Worm (Caenorhabditis elegans): ENCODE data around the gene nhx-9.

The nhx-9 gene

DNA sequence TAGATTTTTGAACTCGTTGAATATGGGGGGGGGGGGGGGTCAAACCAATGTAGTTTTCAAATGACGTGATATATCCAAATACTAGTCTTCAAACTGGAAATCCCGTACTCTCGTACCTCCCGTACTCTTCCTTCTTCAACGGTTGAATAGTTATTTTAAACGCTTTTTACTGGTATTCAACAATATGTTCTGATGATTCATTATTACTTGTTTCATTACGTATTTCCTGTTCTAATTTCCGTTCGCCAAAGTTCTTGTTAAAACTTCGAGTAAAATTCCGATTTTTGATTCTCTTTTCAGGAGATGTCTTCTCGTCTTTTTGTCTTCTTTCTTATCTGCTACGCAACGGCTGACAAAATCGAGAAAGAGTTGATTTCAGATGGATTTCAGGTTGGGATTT lies at the start of gene nhx-9:
TSS of gene nhx-9 (plus strand) at position 301 of the 400 bp plus-strand sequence.
- TF ChIP-seq pax-1 (tag; optimal IDR thresholded peaks at IDR 0.05) (no peak), dve-1 (tag; optimal IDR thresholded peaks at IDR 0.05) (no peak), ceh-45 (GFP tag; IDR thresholded peaks at IDR 0.05) (no peak), ref-2 (tag; optimal IDR thresholded peaks at IDR 0.05) (no peak)

DNA sequence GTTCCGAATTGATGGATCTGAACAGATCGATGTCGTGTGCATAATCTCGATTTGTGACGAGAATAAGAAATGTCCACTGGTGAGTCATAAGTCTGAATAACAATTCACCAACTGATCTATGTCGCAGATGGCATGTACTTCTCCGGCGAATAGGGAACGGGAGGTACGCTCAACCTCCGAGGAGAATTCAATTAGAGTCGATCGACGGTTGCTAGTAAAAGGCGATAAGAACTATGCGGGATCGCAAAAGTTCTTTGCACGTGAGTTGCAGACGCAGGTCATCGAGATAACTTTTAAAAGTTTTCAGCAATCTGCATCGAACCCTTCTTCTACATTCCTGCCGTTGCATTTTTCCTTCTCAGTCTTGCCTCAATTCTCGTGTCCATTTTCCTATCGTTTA lies 48.1 kb upstream of the nhx-9 start:
- no peak for TF ChIP-seq ceh-31 (tag; optimal IDR thresholded peaks at IDR 0.05)
- no peak for TF ChIP-seq nhr-232 (tag; optimal IDR thresholded peaks at IDR 0.05)
- TF ChIP-seq sdc-2 (tag; optimal IDR thresholded peaks at IDR 0.05): no peak
- no peak for TF ChIP-seq unc-55 (GFP tag; optimal IDR thresholded peaks at IDR 0.05)
- no peak for TF ChIP-seq ama-1 (optimal IDR thresholded peaks at IDR 0.05)
- no peak for TF ChIP-seq K09A11.1 (tag; optimal IDR thresholded peaks at IDR 0.05; ENCODE audit: insufficient read depth)
- no peak for TF ChIP-seq tbx-2 (tag; optimal IDR thresholded peaks at IDR 0.05)
- TF ChIP-seq dmd-4 (tag; optimal IDR thresholded peaks at IDR 0.05; ENCODE audit: borderline replicate concordance): no peak

- TF ChIP-seq odd-2 (tag; optimal IDR thresholded peaks at IDR 0.05) (no peak), ceh-19 (GFP tag; optimal IDR thresholded peaks at IDR 0.05) (no peak), C08G9.2 (tag; optimal IDR thresholded peaks at IDR 0.05) (no peak), pha-4 (tag; optimal IDR thresholded peaks at IDR 0.05) (no peak), pqm-1 (tag; optimal IDR thresholded peaks at IDR 0.05) (no peak), unc-3 (GFP tag; conservative IDR thresholded peaks at IDR 0.05) (no peak), unc-3 (tag; optimal IDR thresholded peaks at IDR 0.05) (no peak), fax-1 (tag; optimal IDR thresholded peaks at IDR 0.05) (no peak)
Observed at ce11 chrIV:11883478-11883877, 47.2 kb upstream of the nhx-9 start.

DNA sequence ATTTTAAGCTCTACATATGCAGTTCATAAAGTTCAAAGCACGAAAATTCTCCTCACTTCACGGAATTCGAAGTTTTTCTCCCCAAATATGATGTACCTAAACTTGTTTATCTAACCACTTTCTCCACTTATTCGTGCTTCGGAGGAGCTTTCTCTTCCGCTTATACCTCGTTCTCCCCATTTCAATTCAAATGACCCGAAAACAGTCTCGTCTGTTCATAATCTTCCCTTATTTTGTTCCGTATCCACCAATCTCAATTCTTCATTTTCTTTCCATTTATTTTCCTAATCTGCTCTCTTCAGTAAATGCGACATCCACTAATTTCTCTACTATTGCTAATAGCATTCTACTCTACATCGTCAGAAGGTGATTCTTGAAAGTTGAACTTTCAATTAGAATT lies 45.4 kb upstream of the nhx-9 start, which contains the start of gene let-653:
TSS of gene let-653 (plus strand) at position 301 of the 400 bp plus-strand sequence.
- TF ChIP-seq ceh-22 (tag; optimal IDR thresholded peaks at IDR 0.05): no peak
- no peak for TF ChIP-seq ceh-14 (tag; optimal IDR thresholded peaks at IDR 0.05)

DNA sequence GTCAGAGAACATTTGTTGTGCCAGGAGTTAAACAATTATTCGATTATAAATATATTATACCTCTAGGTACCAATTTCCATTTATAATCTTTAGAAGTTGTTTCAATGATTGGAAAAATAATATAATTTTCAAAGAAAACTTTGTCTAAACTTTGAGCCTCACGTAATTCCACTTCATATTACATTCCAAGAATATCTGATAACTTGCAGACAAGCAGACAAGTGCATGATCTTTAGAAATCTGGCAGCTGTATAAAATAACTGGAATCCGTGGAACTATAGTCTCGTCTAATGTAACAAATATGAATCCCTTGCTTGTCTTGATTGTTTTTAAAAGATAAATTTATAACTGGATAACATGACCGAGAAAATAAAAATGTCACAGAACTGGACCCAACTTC lies 38.1 kb upstream of the nhx-9 start:
- TF ChIP-seq unc-3 (GFP tag; conservative IDR thresholded peaks at IDR 0.05) (no peak), unc-3 (tag; optimal IDR thresholded peaks at IDR 0.05) (no peak), fkh-6 (tag; optimal IDR thresholded peaks at IDR 0.05) (no peak), hlh-13 (GFP tag; optimal IDR thresholded peaks at IDR 0.05) (no peak), hlh-6 (tag; optimal IDR thresholded peaks at IDR 0.05) (no peak), lim-6 (tag; optimal IDR thresholded peaks at IDR 0.05) (no peak), mec-3 (tag; optimal IDR thresholded peaks at IDR 0.05; ENCODE audit: borderline replicate concordance) (no peak)

ce11 chrIV:11893336-11893735 lies 37.3 kb upstream of the nhx-9 start:
- TF ChIP-seq ceh-22 (tag; optimal IDR thresholded peaks at IDR 0.05) (no peak), ceh-9 (tag; optimal IDR thresholded peaks at IDR 0.05) (no peak), elt-2 (tag; optimal IDR thresholded peaks at IDR 0.05) (no peak), nhr-11 (tag; optimal IDR thresholded peaks at IDR 0.05) (no peak), C38D4.7 (GFP tag; optimal IDR thresholded peaks at IDR 0.05) (no peak), fax-1 (tag; optimal IDR thresholded peaks at IDR 0.05) (no peak), Y22D7AL.16 (tag; optimal IDR thresholded peaks at IDR 0.05) (no peak), ceh-24 (tag; optimal IDR thresholded peaks at IDR 0.05) (no peak), unc-3 (GFP tag; conservative IDR thresholded peaks at IDR 0.05) (no peak), unc-3 (tag; optimal IDR thresholded peaks at IDR 0.05) (no peak), sdc-2 (tag; optimal IDR thresholded peaks at IDR 0.05) (no peak), pax-1 (tag; optimal IDR thresholded peaks at IDR 0.05) (no peak), hlh-30 (tag; optimal IDR thresholded peaks at IDR 0.05; ENCODE audit: insufficient read depth) (no peak), hlh-8 (tag; optimal IDR thresholded peaks at IDR 0.05) (no peak), K02D7.2 (tag; optimal IDR thresholded peaks at IDR 0.05) (no peak), gmeb-2 (tag; optimal IDR thresholded peaks at IDR 0.05) (no peak), F13H6.1 (tag; optimal IDR thresholded peaks at IDR 0.05) (no peak)
